Worm (Caenorhabditis elegans) whole organism, young adult: Measurements from ENCODE around the gene C04H5.7.

ENCODE experiments used
- B0019.2 ChIP-seq: fragments of 200-800 bp; sonication (Bioruptor generic); conservative IDR thresholded peaks from 2 replicates; pipeline ENCODE4 v1.3.6; 2022; ENCODE audit warnings: missing genetic modification reagents, missing genetic modification characterization, missing compliant biosample characterization
- F22D6.2 ChIP-seq: sonication (generic microtip); optimal IDR thresholded peaks from 2 replicates; lab custom pipeline; 2016; ENCODE audit warnings: mild to moderate bottlenecking, missing genetic modification characterization, missing compliant biosample characterization
- F52B5.7 ChIP-seq: sonication (generic microtip); optimal IDR thresholded peaks from 2 replicates; lab custom pipeline; 2016; ENCODE audit warnings: mild to moderate bottlenecking, missing genetic modification characterization, missing compliant biosample characterization
- F55B11.4 ChIP-seq: sonication (generic microtip); optimal IDR thresholded peaks from 2 replicates; lab custom pipeline; 2016; ENCODE audit warnings: missing compliant biosample characterization, missing genetic modification characterization, borderline replicate concordance; ENCODE audit not compliant: insufficient read depth
- F57C9.4 ChIP-seq: sonication (generic microtip); optimal IDR thresholded peaks from 2 replicates; lab custom pipeline; 2017; ENCODE audit warnings: mild to moderate bottlenecking, missing genetic modification characterization, missing compliant biosample characterization
- nfya-1 ChIP-seq: sonication (generic microtip); optimal IDR thresholded peaks from 2 replicates; lab custom pipeline; 2017; ENCODE audit warnings: antibody characterized with exemption, missing compliant biosample characterization, missing genetic modification characterization, borderline replicate concordance; ENCODE audit not compliant: insufficient read depth
- snpc-4 ChIP-seq, 5 experiments: fragments of 150-350 bp in 1 of 5; sonication (generic microtip) in 4 of 5; optimal IDR thresholded peaks; 2 replicates each; lab custom pipeline; 2014 to 2018; ENCODE audit warnings: missing genetic modification characterization in 5 of 5, missing biosample characterization in 3 of 5, antibody characterized with exemption in 2 of 5, mild to moderate bottlenecking in 2 of 5, missing compliant biosample characterization in 2 of 5, missing genotype in 2 of 5, moderate library complexity in 2 of 5, missing genetic modification reagents in 1 of 5
- somi-1 ChIP-seq: fragments of 200-800 bp; sonication (Bioruptor generic); optimal IDR thresholded peaks from 2 replicates; lab custom pipeline; 2018; ENCODE audit warnings: mild to moderate bottlenecking, missing genetic modification characterization, missing compliant biosample characterization
- tbp1 ChIP-seq: fragments of 200-800 bp; sonication (Bioruptor generic); optimal IDR thresholded peaks from 2 replicates; lab custom pipeline; 2018; ENCODE audit warnings: mild to moderate bottlenecking, missing genetic modification characterization, missing compliant biosample characterization
- ztf-25 ChIP-seq: fragments of 200-800 bp; sonication (Bioruptor generic); IDR thresholded peaks from 2 replicates; pipeline ENCODE4 v1.3.6; 2022; ENCODE audit warnings: missing genetic modification reagents, missing genetic modification characterization, missing compliant biosample characterization

DNA sequence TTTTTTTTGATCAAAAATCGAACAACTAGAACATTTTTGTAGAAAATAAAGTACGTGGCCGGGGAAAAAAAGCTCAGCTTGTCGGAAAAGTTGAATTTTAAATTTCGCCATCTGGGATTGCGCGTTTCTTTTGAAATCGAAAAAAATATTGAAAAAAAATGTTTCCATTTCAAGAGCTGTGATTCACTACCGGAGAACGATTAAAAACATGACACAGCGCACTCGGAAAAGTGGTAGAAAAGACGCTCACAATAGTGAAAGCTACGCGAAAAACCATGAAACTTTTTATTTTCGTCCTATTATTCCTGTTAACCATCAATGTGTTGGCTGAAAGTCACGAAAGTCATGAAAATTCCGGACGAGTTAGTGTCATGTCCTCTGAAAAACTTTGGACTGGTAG lies at the start of gene C04H5.7, which contains the start of gene clec-147:
- no peak for TF ChIP-seq F57C9.4 (tag; lab: Kevin White, UChicago)
- TF ChIP-seq F52B5.7 (tag; lab: Kevin White, UChicago), result no peak
- TF ChIP-seq tbp1 (GFP tag; lab: Kevin White, UChicago), result no peak
- TF ChIP-seq B0019.2, result no peak
- TF ChIP-seq somi-1 (GFP tag; lab: Kevin White, UChicago), result no peak
- TF ChIP-seq snpc-4 (GFP tag; optimal IDR thresholded peaks at IDR 0.05; lab: Kevin White, UChicago), result no peak
- TF ChIP-seq snpc-4 (tag; optimal IDR thresholded peaks at IDR 0.05; lab: Kevin White, UChicago), result no peak
- TF ChIP-seq ztf-25 (GFP tag; lab: Robert Waterston, UW), result no peak
- no peak for TF ChIP-seq F55B11.4 (tag; lab: Kevin White, UChicago)
- no peak for TF ChIP-seq nfya-1
- no peak for TF ChIP-seq F22D6.2 (tag; lab: Kevin White, UChicago)
